Fruit fly (Drosophila melanogaster) whole organism, embryonic: ENCODE results near the gene AcCoAS.

Source experiments
- Blimp-1 ChIP-seq: fragments of 200-800 bp; sonication (Bioruptor generic); optimal IDR thresholded peaks from 3 replicates; lab custom pipeline; 2018; ENCODE audit warnings: missing biosample characterization, missing genetic modification characterization, mild to moderate bottlenecking, moderate library complexity, missing genetic modification reagents
- CG10321 ChIP-seq: fragments of 200-800 bp; sonication (Bioruptor generic); IDR thresholded peaks from 2 replicates; pipeline ENCODE4 v1.3.6; 2022; ENCODE audit warnings: missing biosample characterization, missing genetic modification characterization
- CG10654 ChIP-seq: fragments of 200-800 bp; sonication (Bioruptor generic); optimal IDR thresholded peaks from 2 replicates; lab custom pipeline; 2016; ENCODE audit warnings: missing biosample characterization, missing genetic modification characterization
- CG12659 ChIP-seq: fragments of 200-800 bp; sonication (Bioruptor generic); optimal IDR thresholded peaks from 3 replicates; lab custom pipeline; 2017; ENCODE audit warnings: mild to moderate bottlenecking, missing biosample characterization, missing genetic modification reagents, missing genetic modification characterization
- CG14710 ChIP-seq: fragments of 200-800 bp; sonication (Bioruptor generic); optimal IDR thresholded peaks from 3 replicates; lab custom pipeline; 2019; ENCODE audit warnings: missing biosample characterization, mild to moderate bottlenecking, missing genetic modification characterization, moderate library complexity
- CG31365 ChIP-seq: fragments of 200-800 bp; sonication (Bioruptor generic); optimal IDR thresholded peaks from 2 replicates; lab custom pipeline; 2018; ENCODE audit warnings: missing biosample characterization, mild to moderate bottlenecking, missing genetic modification characterization
- CG33213 ChIP-seq: fragments of 200-800 bp; sonication (Bioruptor generic); optimal IDR thresholded peaks from 3 replicates; lab custom pipeline; 2016; ENCODE audit warnings: missing biosample characterization, missing genetic modification characterization
- CG34376 ChIP-seq: fragments of 200-800 bp; sonication (Bioruptor generic); optimal IDR thresholded peaks from 2 replicates; lab custom pipeline; 2018; ENCODE audit warnings: missing biosample characterization, mild to moderate bottlenecking, missing genetic modification characterization
- CG42726 ChIP-seq: fragments of 200-800 bp; sonication (Bioruptor generic); IDR thresholded peaks from 2 replicates; pipeline ENCODE4 v1.3.6; 2022; ENCODE audit warnings: missing biosample characterization, missing genetic modification characterization; ENCODE audit not compliant: partially characterized antibody
- CG7786 ChIP-seq: fragments of 200-800 bp; sonication (Bioruptor generic); optimal IDR thresholded peaks from 2 replicates; lab custom pipeline; 2016; ENCODE audit warnings: missing biosample characterization, missing genetic modification characterization
- CHES-1-like ChIP-seq: fragments of 200-800 bp; sonication (Bioruptor generic); optimal IDR thresholded peaks from 2 replicates; lab custom pipeline; 2016; ENCODE audit warnings: missing biosample characterization, missing genetic modification characterization
- CTCF ChIP-seq: fragments of 200-800 bp; sonication (Bioruptor generic); optimal IDR thresholded peaks from 2 replicates; lab custom pipeline; 2017; ENCODE audit warnings: missing biosample characterization, mild to moderate bottlenecking, missing genetic modification characterization, moderate library complexity
- D19A ChIP-seq: fragments of 200-800 bp; optimal IDR thresholded peaks from 3 replicates; lab custom pipeline; 2019; ENCODE audit warnings: missing biosample characterization, mild to moderate bottlenecking, missing genetic modification characterization, moderate library complexity
- D19B ChIP-seq: fragments of 200-800 bp; sonication (Bioruptor generic); optimal IDR thresholded peaks from 2 replicates; lab custom pipeline; 2017; ENCODE audit warnings: missing biosample characterization, mild to moderate bottlenecking, missing genetic modification characterization
- Dad ChIP-seq: fragments of 200-800 bp; sonication (Bioruptor generic); optimal IDR thresholded peaks from 3 replicates; lab custom pipeline; 2016; ENCODE audit warnings: missing biosample characterization, missing genetic modification characterization
- E2f1 ChIP-seq: fragments of 200-800 bp; sonication (Bioruptor generic); IDR thresholded peaks from 2 replicates; pipeline ENCODE4 v1.3.6; 2022; ENCODE audit warnings: missing biosample characterization, missing genetic modification characterization
- GATAe ChIP-seq: fragments of 200-800 bp; sonication (Bioruptor generic); conservative IDR thresholded peaks from 2 replicates; pipeline ENCODE4 v1.3.6; 2022; ENCODE audit warnings: missing biosample characterization, missing genetic modification characterization
- Hey ChIP-seq: fragments of 200-800 bp; sonication (Bioruptor generic); optimal IDR thresholded peaks from 3 replicates; lab custom pipeline; 2018; ENCODE audit warnings: missing biosample characterization, mild to moderate bottlenecking, missing genetic modification characterization
- Mad ChIP-seq: fragments of 200-800 bp; sonication (Bioruptor generic); optimal IDR thresholded peaks from 2 replicates; lab custom pipeline; 2016; ENCODE audit warnings: missing biosample characterization, missing genetic modification characterization
- Med ChIP-seq: fragments of 200-800 bp; sonication (Bioruptor generic); peaks from one replicate; lab custom pipeline; 2016; ENCODE audit warnings: missing biosample characterization, missing genetic modification characterization, mild to moderate bottlenecking, inconsistent platforms, moderate library complexity
- Meics ChIP-seq: fragments of 200-800 bp; sonication (Bioruptor generic); optimal IDR thresholded peaks from 2 replicates; lab custom pipeline; 2017; ENCODE audit warnings: missing biosample characterization, mild to moderate bottlenecking, missing genetic modification characterization
- NFAT ChIP-seq: fragments of 200-800 bp; sonication (Bioruptor generic); IDR thresholded peaks from 2 replicates; pipeline ENCODE4 v1.3.6; 2022; ENCODE audit warnings: missing biosample characterization, missing genetic modification characterization
- Nf-YA ChIP-seq: fragments of 200-800 bp; sonication (Bioruptor generic); IDR thresholded peaks from 2 replicates; pipeline ENCODE4 v1.3.6; 2022; ENCODE audit warnings: missing biosample characterization, missing genetic modification characterization
- Rfx ChIP-seq: fragments of 200-800 bp; sonication (Bioruptor generic); IDR thresholded peaks from 2 replicates; pipeline ENCODE4 v1.3.6; 2022; ENCODE audit warnings: missing biosample characterization, missing genetic modification characterization
- Rx ChIP-seq: fragments of 200-800 bp; sonication (Bioruptor generic); IDR thresholded peaks from 2 replicates; pipeline ENCODE4 v1.3.6; 2022; ENCODE audit warnings: missing biosample characterization, missing genetic modification characterization
- Stat92E ChIP-seq, 3 experiments: fragments of >200 bp in 2 of 3; fragments of 200-800 bp in 1 of 3; sonication (Bioruptor generic) in 1 of 3; optimal IDR thresholded peaks; 2 replicates each; lab custom pipeline; 2017 to 2019; ENCODE audit warnings: missing biosample characterization in 3 of 3, missing genetic modification characterization in 3 of 3, mild to moderate bottlenecking in 1 of 3, moderate library complexity in 1 of 3
- Taf1 ChIP-seq: fragments of 200-800 bp; sonication (Bioruptor generic); IDR thresholded peaks from 2 replicates; pipeline ENCODE4 v1.3.6; 2022; ENCODE audit warnings: missing biosample characterization, missing genetic modification characterization
- abd-A ChIP-seq: fragments of 200-800 bp; sonication (Bioruptor generic); optimal IDR thresholded peaks from 3 replicates; lab custom pipeline; 2019; ENCODE audit warnings: missing biosample characterization, mild to moderate bottlenecking, missing genetic modification characterization, moderate library complexity
- ci ChIP-seq: fragments of 200-800 bp; sonication (Bioruptor generic); IDR thresholded peaks from 3 replicates; pipeline ENCODE4 v1.3.6; 2022; ENCODE audit warnings: missing biosample characterization, missing genetic modification characterization
- cwo ChIP-seq: fragments of 200-800 bp; sonication (Bioruptor generic); optimal IDR thresholded peaks from 3 replicates; lab custom pipeline; 2017; ENCODE audit warnings: missing biosample characterization, missing genetic modification characterization, mild to moderate bottlenecking, moderate library complexity, missing genetic modification reagents
- danr ChIP-seq: fragments of 200-800 bp; sonication (Bioruptor generic); IDR thresholded peaks from 2 replicates; pipeline ENCODE4 v1.3.6; 2022; ENCODE audit warnings: missing biosample characterization, missing genetic modification characterization
- dmrt99B ChIP-seq: fragments of 200-800 bp; sonication (Bioruptor generic); optimal IDR thresholded peaks from 2 replicates; lab custom pipeline; 2018; ENCODE audit warnings: missing biosample characterization, mild to moderate bottlenecking, missing genetic modification characterization, moderate library complexity
- dpn ChIP-seq, 2 experiments: fragments of 200-800 bp; sonication (Bioruptor generic); optimal IDR thresholded peaks; 3 replicates each; lab custom pipeline; 2016; ENCODE audit warnings: missing biosample characterization in 2 of 2, missing genetic modification characterization in 2 of 2
- exex ChIP-seq: fragments of 200-800 bp; sonication (Bioruptor generic); optimal IDR thresholded peaks from 4 replicates; lab custom pipeline; 2018; ENCODE audit warnings: missing biosample characterization, mild to moderate bottlenecking, missing genetic modification characterization, moderate library complexity
- gcm2 ChIP-seq: fragments of 200-800 bp; sonication (Bioruptor generic); optimal IDR thresholded peaks from 2 replicates; lab custom pipeline; 2016; ENCODE audit warnings: missing biosample characterization, missing genetic modification characterization
- grn ChIP-seq: fragments of 200-800 bp; sonication (Bioruptor generic); optimal IDR thresholded peaks from 3 replicates; lab custom pipeline; 2017; ENCODE audit warnings: missing biosample characterization, missing genetic modification characterization
- gt ChIP-seq: fragments of 200-800 bp; sonication (Bioruptor generic); IDR thresholded peaks from 2 replicates; pipeline ENCODE4 v1.3.6; 2022; ENCODE audit warnings: missing biosample characterization, missing genetic modification characterization
- hbn ChIP-seq: fragments of 200-800 bp; sonication (Bioruptor generic); IDR thresholded peaks from 2 replicates; pipeline ENCODE4 v1.3.6; 2022; ENCODE audit warnings: missing biosample characterization, missing genetic modification characterization; ENCODE audit not compliant: partially characterized antibody
- odd ChIP-seq: fragments of 200-800 bp; sonication (Bioruptor generic); optimal IDR thresholded peaks from 2 replicates; lab custom pipeline; 2017; ENCODE audit warnings: missing biosample characterization, mild to moderate bottlenecking, missing genetic modification characterization
- onecut ChIP-seq: fragments of 200-800 bp; sonication (Bioruptor generic); IDR thresholded peaks from 2 replicates; pipeline ENCODE4 v1.3.6; 2022; ENCODE audit warnings: missing biosample characterization, missing genetic modification characterization
- pan ChIP-seq, 4 experiments: fragments of >200 bp in 3 of 4; fragments of 200-800 bp in 1 of 4; sonication (Bioruptor generic) in 1 of 4; optimal IDR thresholded peaks in 3 of 4; IDR thresholded peaks in 1 of 4; 2 replicates each; pipeline versions ENCODE4 v1.3.6 to Lab custom; 2017 to 2022; ENCODE audit warnings: missing biosample characterization in 2 of 4, missing genetic modification characterization in 2 of 4, mixed read lengths in 1 of 4
- repo ChIP-seq: fragments of 200-800 bp; sonication (Bioruptor generic); optimal IDR thresholded peaks from 2 replicates; lab custom pipeline; 2016; ENCODE audit warnings: missing biosample characterization, missing genetic modification characterization
- seq ChIP-seq: fragments of 200-800 bp; sonication (Bioruptor generic); IDR thresholded peaks from 2 replicates; pipeline ENCODE4 v1.3.6; 2022; ENCODE audit warnings: missing biosample characterization, missing genetic modification characterization
- sr ChIP-seq: fragments of 200-800 bp; sonication (Bioruptor generic); IDR thresholded peaks from 3 replicates; pipeline ENCODE4 v1.3.6; 2022; ENCODE audit warnings: missing biosample characterization, missing genetic modification characterization
- sug ChIP-seq: fragments of 200-800 bp; optimal IDR thresholded peaks from 2 replicates; lab custom pipeline; 2019; ENCODE audit warnings: missing biosample characterization, mild to moderate bottlenecking, missing genetic modification characterization, moderate library complexity
- tio ChIP-seq: fragments of 200-800 bp; sonication (Bioruptor generic); optimal IDR thresholded peaks from 2 replicates; lab custom pipeline; 2017; ENCODE audit warnings: missing biosample characterization, missing genetic modification characterization, inconsistent platforms
- vnd ChIP-seq: fragments of 200-800 bp; sonication (Bioruptor generic); IDR thresholded peaks from 3 replicates; pipeline ENCODE4 v1.3.6; 2022; ENCODE audit warnings: missing biosample characterization, missing genetic modification characterization; ENCODE audit not compliant: partially characterized antibody

The AcCoAS gene

dm6 chr3L:21276296-21277257 lies 3.5 kb downstream of the AcCoAS start (continued):
- TF ChIP-seq Mad, result no peak
- no peak for TF ChIP-seq CG31365 (tag; lab: Kevin White, UChicago)
- TF ChIP-seq D19B (GFP tag; lab: Kevin White, UChicago), result peak; percentile 18
- TF ChIP-seq tio (GFP tag; lab: Kevin White, UChicago), result peak; percentile 63
- TF ChIP-seq seq (GFP tag; lab: Robert Waterston, UW), result 0 out of 2 replicates have a peak, but pooled peaks have one; percentile 11

dm6 chr3L:21275921-21276295 lies 4.1 kb downstream of the AcCoAS start:
- TF ChIP-seq E2f1 (GFP tag; lab: Robert Waterston, UW) (no peak), Taf1 (GFP tag; lab: Robert Waterston, UW) (no peak), pan (optimal IDR thresholded peaks at IDR 0.05; lab: Kevin White, UChicago) (no peak), pan (GFP tag; optimal IDR thresholded peaks at IDR 0.05 in 1 of 2, IDR thresholded peaks at IDR 0.05 in 1 of 2) (peak in 1 of 2 experiments; percentile 19), Rfx (GFP tag; lab: Robert Waterston, UW) (no peak), gt (GFP tag; lab: Robert Waterston, UW) (no peak), danr (GFP tag; lab: Robert Waterston, UW) (no peak), Blimp-1 (GFP tag; lab: Kevin White, UChicago) (no peak), CHES-1-like (GFP tag; lab: Kevin White, UChicago) (no peak), Nf-YA (GFP tag; lab: Robert Waterston, UW) (no peak), Rx (GFP tag; lab: Robert Waterston, UW) (no peak), dmrt99B (no peak), sr (GFP tag; lab: Robert Waterston, UW) (0 out of 3 replicates have a peak, but pooled peaks have one; percentile 2), CTCF (GFP tag; lab: Kevin White, UChicago) (peak; percentile 80), dpn (GFP tag; optimal IDR thresholded peaks at IDR 0.05; lab: Kevin White, UChicago) (no peak), sug (peak; percentile 67), Hey (tag; lab: Kevin White, UChicago) (peak; percentile 59), CG12659 (no peak), ci (GFP tag; lab: Robert Waterston, UW) (no peak), abd-A (tag; lab: Kevin White, UChicago) (peak; percentile 4), onecut (GFP tag; lab: Robert Waterston, UW) (no peak), vnd (0 out of 3 replicates have a peak, but pooled peaks have one; percentile 38), hbn (GFP tag; lab: Robert Waterston, UW) (no peak), Med (peak; percentile 65), odd (GFP tag; lab: Kevin White, UChicago) (no peak), cwo (peak; percentile 96), D19A (tag; lab: Kevin White, UChicago) (no peak), CG10321 (GFP tag; lab: Robert Waterston, UW) (no peak), grn (GFP tag; lab: Kevin White, UChicago) (peak; percentile 92), GATAe (GFP tag; lab: Robert Waterston, UW) (no peak), CG10654 (GFP tag; lab: Kevin White, UChicago) (no peak), Dad (no peak), CG33213 (no peak), CG14710 (tag; lab: Kevin White, UChicago) (no peak), Meics (GFP tag; lab: Kevin White, UChicago) (no peak), gcm2 (GFP tag; lab: Kevin White, UChicago) (no peak), Stat92E (GFP tag; optimal IDR thresholded peaks at IDR 0.05; lab: Kevin White, UChicago) (no peak), CG34376 (GFP tag; lab: Kevin White, UChicago) (peak; percentile 61), NFAT (GFP tag; lab: Robert Waterston, UW) (peak; percentile 18; the same call in 1 of the 2 replicates), CG42726 (GFP tag; lab: Robert Waterston, UW) (0 out of 2 replicates have a peak, but pooled peaks have one; percentile 14), repo (GFP tag; lab: Kevin White, UChicago) (no peak), CG7786 (GFP tag; lab: Kevin White, UChicago) (no peak), exex (tag; lab: Kevin White, UChicago) (peak; percentile 98)
